Fruit fly (Drosophila melanogaster) whole organism, embryonic: ENCODE measurements around the gene apolpp.

ENCODE experiments used
- Adf1 ChIP-seq: fragments of 200-800 bp; sonication (Bioruptor generic); IDR thresholded peaks from 2 replicates; pipeline ENCODE4 v1.3.6; 2022; ENCODE audit warnings: missing biosample characterization, missing genetic modification characterization
- Asciz ChIP-seq: fragments of 200-800 bp; sonication (Bioruptor generic); optimal IDR thresholded peaks from 2 replicates; lab custom pipeline; 2017; ENCODE audit warnings: missing biosample characterization, mild to moderate bottlenecking, missing genetic modification characterization, missing genetic modification reagents
- Bteb2 ChIP-seq: fragments of 200-800 bp; sonication (Bioruptor generic); optimal IDR thresholded peaks from 2 replicates; lab custom pipeline; 2016; ENCODE audit warnings: missing biosample characterization, missing genetic modification characterization
- CG11085 ChIP-seq: fragments of 200-800 bp; sonication (Bioruptor generic); IDR thresholded peaks from 2 replicates; pipeline ENCODE4 v1.3.6; 2022; ENCODE audit warnings: missing biosample characterization, missing genetic modification characterization
- CG11723 ChIP-seq: fragments of 200-800 bp; sonication (Bioruptor generic); optimal IDR thresholded peaks from 2 replicates; lab custom pipeline; 2017; ENCODE audit warnings: missing biosample characterization, mild to moderate bottlenecking, missing genetic modification characterization
- CG12219 ChIP-seq: fragments of 200-800 bp; sonication (Bioruptor generic); optimal IDR thresholded peaks from 3 replicates; lab custom pipeline; 2018; ENCODE audit warnings: missing biosample characterization, mild to moderate bottlenecking, missing genetic modification characterization
- CG14710 ChIP-seq: fragments of 200-800 bp; sonication (Bioruptor generic); optimal IDR thresholded peaks from 3 replicates; lab custom pipeline; 2019; ENCODE audit warnings: missing biosample characterization, mild to moderate bottlenecking, missing genetic modification characterization, moderate library complexity
- CG15011 ChIP-seq: fragments of 200-800 bp; sonication (Bioruptor generic); optimal IDR thresholded peaks from 3 replicates; lab custom pipeline; 2018; ENCODE audit warnings: missing biosample characterization, mild to moderate bottlenecking, missing genetic modification characterization
- CG15479 ChIP-seq: fragments of 200-800 bp; sonication (Bioruptor generic); optimal IDR thresholded peaks from 3 replicates; lab custom pipeline; 2019; ENCODE audit warnings: missing biosample characterization, mild to moderate bottlenecking, missing genetic modification characterization, moderate library complexity
- CG1602 ChIP-seq: fragments of 200-800 bp; sonication (Bioruptor generic); optimal IDR thresholded peaks from 3 replicates; lab custom pipeline; 2016; ENCODE audit warnings: missing biosample characterization, missing genetic modification characterization
- CG1832 ChIP-seq: fragments of 200-800 bp; sonication (Bioruptor generic); optimal IDR thresholded peaks from 2 replicates; lab custom pipeline; 2017; ENCODE audit warnings: missing biosample characterization, mild to moderate bottlenecking, missing genetic modification characterization, inconsistent platforms
- CG2202 ChIP-seq: fragments of 200-800 bp; sonication (Bioruptor generic); optimal IDR thresholded peaks from 2 replicates; lab custom pipeline; 2018; ENCODE audit warnings: missing biosample characterization, mild to moderate bottlenecking, missing genetic modification characterization
- CG30431 ChIP-seq: fragments of 200-800 bp; sonication (Bioruptor generic); optimal IDR thresholded peaks from 2 replicates; lab custom pipeline; 2017; ENCODE audit warnings: missing biosample characterization, missing genetic modification characterization
- CG42726 ChIP-seq: fragments of 200-800 bp; sonication (Bioruptor generic); IDR thresholded peaks from 2 replicates; pipeline ENCODE4 v1.3.6; 2022; ENCODE audit warnings: missing biosample characterization, missing genetic modification characterization; ENCODE audit not compliant: partially characterized antibody
- CG7357 ChIP-seq: fragments of 200-800 bp; sonication (Bioruptor generic); IDR thresholded peaks from 3 replicates; pipeline ENCODE4 v1.3.6; 2022; ENCODE audit warnings: missing biosample characterization, missing genetic modification characterization
- CG7839 ChIP-seq: fragments of 200-800 bp; sonication (Bioruptor generic); optimal IDR thresholded peaks from 3 replicates; lab custom pipeline; 2018; ENCODE audit warnings: missing biosample characterization, mild to moderate bottlenecking, missing genetic modification characterization, moderate library complexity
- CG7928 ChIP-seq: fragments of 200-800 bp; sonication (Bioruptor generic); optimal IDR thresholded peaks from 2 replicates; lab custom pipeline; 2017; ENCODE audit warnings: missing biosample characterization, mild to moderate bottlenecking, missing genetic modification characterization
- CG7987 ChIP-seq: fragments of 200-800 bp; sonication (Bioruptor generic); optimal IDR thresholded peaks from 2 replicates; lab custom pipeline; 2018; ENCODE audit warnings: missing biosample characterization, mild to moderate bottlenecking, missing genetic modification characterization, moderate library complexity
- CG8388 ChIP-seq: fragments of 200-800 bp; sonication (Bioruptor generic); optimal IDR thresholded peaks from 2 replicates; lab custom pipeline; 2019; ENCODE audit warnings: missing biosample characterization, mild to moderate bottlenecking, missing genetic modification characterization, moderate library complexity
- CG8924 ChIP-seq: fragments of 200-800 bp; optimal IDR thresholded peaks from 3 replicates; lab custom pipeline; 2019; ENCODE audit warnings: missing biosample characterization, mild to moderate bottlenecking, missing genetic modification characterization, moderate library complexity
- CTCF ChIP-seq: fragments of 200-800 bp; sonication (Bioruptor generic); optimal IDR thresholded peaks from 2 replicates; lab custom pipeline; 2017; ENCODE audit warnings: missing biosample characterization, mild to moderate bottlenecking, missing genetic modification characterization, moderate library complexity
- Doc2 ChIP-seq: fragments of 200-800 bp; sonication (Bioruptor generic); IDR thresholded peaks from 2 replicates; pipeline ENCODE4 v1.3.6; 2022; ENCODE audit warnings: missing biosample characterization, missing genetic modification characterization
- Ets97D ChIP-seq: fragments of 200-800 bp; sonication (Bioruptor generic); optimal IDR thresholded peaks from 3 replicates; lab custom pipeline; 2016; ENCODE audit warnings: missing biosample characterization, missing genetic modification characterization
- Fer2 ChIP-seq: fragments of 200-800 bp; sonication (Bioruptor generic); optimal IDR thresholded peaks from 2 replicates; lab custom pipeline; 2018; ENCODE audit warnings: missing biosample characterization, mild to moderate bottlenecking, missing genetic modification characterization, moderate library complexity
- Fer3 ChIP-seq: fragments of 200-800 bp; sonication (Bioruptor generic); optimal IDR thresholded peaks from 2 replicates; lab custom pipeline; 2018; ENCODE audit warnings: missing biosample characterization, mild to moderate bottlenecking, missing genetic modification characterization, moderate library complexity
- HHEX ChIP-seq: fragments of 200-800 bp; sonication (Bioruptor generic); optimal IDR thresholded peaks from 3 replicates; lab custom pipeline; 2017; ENCODE audit warnings: missing biosample characterization, mild to moderate bottlenecking, missing genetic modification characterization, missing genetic modification reagents
- HLH54F ChIP-seq: fragments of 200-800 bp; sonication (Bioruptor generic); optimal IDR thresholded peaks from 3 replicates; lab custom pipeline; 2016; ENCODE audit warnings: missing biosample characterization, missing genetic modification characterization
- Hey ChIP-seq: fragments of 200-800 bp; sonication (Bioruptor generic); optimal IDR thresholded peaks from 3 replicates; lab custom pipeline; 2018; ENCODE audit warnings: missing biosample characterization, mild to moderate bottlenecking, missing genetic modification characterization
- Hr78 ChIP-seq, 2 experiments: fragments of 200-800 bp in 1 of 2; fragments of >200 bp in 1 of 2; sonication (Bioruptor generic) in 1 of 2; optimal IDR thresholded peaks; 2 replicates each; lab custom pipeline; 2017 to 2019; ENCODE audit warnings: missing biosample characterization in 2 of 2, missing genetic modification characterization in 2 of 2, mild to moderate bottlenecking in 1 of 2, moderate library complexity in 1 of 2
- MBD-R2 ChIP-seq: fragments of 200-800 bp; sonication (Bioruptor generic); IDR thresholded peaks from 2 replicates; pipeline ENCODE4 v1.3.6; 2022; ENCODE audit warnings: missing biosample characterization, missing genetic modification characterization
- Meics ChIP-seq: fragments of 200-800 bp; sonication (Bioruptor generic); optimal IDR thresholded peaks from 2 replicates; lab custom pipeline; 2017; ENCODE audit warnings: missing biosample characterization, mild to moderate bottlenecking, missing genetic modification characterization
- Pdp1 ChIP-seq, 2 experiments: fragments of 200-800 bp; sonication (Bioruptor generic); optimal IDR thresholded peaks; 3 replicates each; lab custom pipeline; 2016; ENCODE audit warnings: missing biosample characterization in 2 of 2, missing genetic modification characterization in 2 of 2, mild to moderate bottlenecking in 1 of 2, moderate library complexity in 1 of 2
- al ChIP-seq: fragments of 200-800 bp; sonication (Bioruptor generic); IDR thresholded peaks from 2 replicates; pipeline ENCODE4 v1.3.6; 2022; ENCODE audit warnings: missing biosample characterization, missing genetic modification characterization
- ase ChIP-seq: fragments of 200-800 bp; sonication (Bioruptor generic); IDR thresholded peaks from 3 replicates; pipeline ENCODE4 v1.3.6; 2022; ENCODE audit warnings: missing biosample characterization, missing genetic modification characterization
- ash1 ChIP-seq: fragments of 200-800 bp; sonication (Bioruptor generic); optimal IDR thresholded peaks from 2 replicates; lab custom pipeline; 2018; ENCODE audit warnings: missing biosample characterization, mild to moderate bottlenecking, missing genetic modification characterization
- cato ChIP-seq: fragments of 200-800 bp; sonication (Bioruptor generic); optimal IDR thresholded peaks from 2 replicates; lab custom pipeline; 2016; ENCODE audit warnings: missing biosample characterization, missing genetic modification characterization, borderline replicate concordance
- ems ChIP-seq: fragments of 200-800 bp; sonication (Bioruptor generic); optimal IDR thresholded peaks from 3 replicates; lab custom pipeline; 2016; ENCODE audit warnings: missing biosample characterization, missing genetic modification characterization
- gce ChIP-seq: fragments of 200-800 bp; sonication (Bioruptor generic); IDR thresholded peaks from 3 replicates; pipeline ENCODE4 v1.3.6; 2022; ENCODE audit warnings: missing biosample characterization, missing genetic modification characterization
- gro ChIP-seq: fragments of 200-800 bp; sonication (Bioruptor generic); optimal IDR thresholded peaks from 2 replicates; lab custom pipeline; 2016; ENCODE audit warnings: missing biosample characterization, missing genetic modification characterization
- ind ChIP-seq: fragments of 200-800 bp; sonication (Bioruptor generic); optimal IDR thresholded peaks from 3 replicates; lab custom pipeline; 2016; ENCODE audit warnings: missing biosample characterization, missing genetic modification characterization
- jing ChIP-seq: fragments of 200-800 bp; sonication (Bioruptor generic); optimal IDR thresholded peaks from 2 replicates; lab custom pipeline; 2018; ENCODE audit warnings: missing biosample characterization, mild to moderate bottlenecking, missing genetic modification characterization
- maf-S ChIP-seq: fragments of 200-800 bp; sonication (Bioruptor generic); optimal IDR thresholded peaks from 2 replicates; lab custom pipeline; 2016; ENCODE audit warnings: missing biosample characterization, missing genetic modification characterization
- phol ChIP-seq: fragments of 200-800 bp; sonication (Bioruptor generic); optimal IDR thresholded peaks from 3 replicates; lab custom pipeline; 2018; ENCODE audit warnings: missing biosample characterization, mild to moderate bottlenecking, missing genetic modification characterization, moderate library complexity
- run ChIP-seq: fragments of 200-800 bp; sonication (Bioruptor generic); optimal IDR thresholded peaks from 3 replicates; lab custom pipeline; 2018; ENCODE audit warnings: missing biosample characterization, mild to moderate bottlenecking, missing genetic modification characterization
- salm ChIP-seq: fragments of 200-800 bp; sonication (Bioruptor generic); optimal IDR thresholded peaks from 2 replicates; lab custom pipeline; 2018; ENCODE audit warnings: missing biosample characterization, mild to moderate bottlenecking, missing genetic modification characterization
- stwl ChIP-seq: fragments of 200-800 bp; sonication (Bioruptor generic); optimal IDR thresholded peaks from 3 replicates; lab custom pipeline; 2018; ENCODE audit warnings: missing biosample characterization, mild to moderate bottlenecking, missing genetic modification characterization, moderate library complexity
- usp ChIP-seq: fragments of >200 bp; optimal IDR thresholded peaks from 2 replicates; lab custom pipeline; 2017; ENCODE audit warnings: missing biosample characterization, missing genetic modification characterization
- wor ChIP-seq: fragments of 200-800 bp; sonication (Bioruptor generic); IDR thresholded peaks from 2 replicates; pipeline ENCODE4 v1.3.6; 2022; ENCODE audit warnings: missing biosample characterization, missing genetic modification characterization
- yki ChIP-seq: fragments of >200 bp; optimal IDR thresholded peaks from 3 replicates; lab custom pipeline; 2018

The apolpp gene

dm6 chr4:1112867-1113769 lies 52.3 kb downstream of the apolpp start (continued):
- TF ChIP-seq CG15011, result peak; percentile 69
- TF ChIP-seq CG30431, result no peak
- no peak; the same call in 1 of the 2 replicates for TF ChIP-seq al
- peak; percentile 94 for TF ChIP-seq Asciz (GFP tag; lab: Kevin White, UChicago)
- TF ChIP-seq Ets97D (GFP tag; lab: Kevin White, UChicago), result peak; percentile 98
- TF ChIP-seq Doc2 (GFP tag; lab: Robert Waterston, UW), result no peak
- peak; percentile 88 for TF ChIP-seq cato
- TF ChIP-seq CG11085 (GFP tag; lab: Robert Waterston, UW), result peak; percentile 79; the same call in 1 of the 2 replicates
- peak; percentile 91 for TF ChIP-seq CG14710 (tag; lab: Kevin White, UChicago)
- peak; percentile 94 for TF ChIP-seq HLH54F (GFP tag; lab: Kevin White, UChicago)
- TF ChIP-seq ind (GFP tag; lab: Kevin White, UChicago), result peak; percentile 88
- peak; percentile 87 for TF ChIP-seq HHEX (GFP tag; lab: Kevin White, UChicago)
- peak; percentile 78 for TF ChIP-seq CTCF (GFP tag; lab: Kevin White, UChicago)
- TF ChIP-seq CG15479 (GFP tag; lab: Kevin White, UChicago), result no peak
- TF ChIP-seq wor, result no peak
- TF ChIP-seq CG7357 (GFP tag; lab: Robert Waterston, UW), result peak; percentile 75
- TF ChIP-seq usp (GFP tag; lab: Kevin White, UChicago), result no peak
- peak; percentile 82 for TF ChIP-seq jing (GFP tag; lab: Kevin White, UChicago)
- TF ChIP-seq CG12219 (GFP tag; lab: Kevin White, UChicago), result peak; percentile 89
- TF ChIP-seq MBD-R2, result no peak; the same call in 1 of the 2 replicates
- TF ChIP-seq Fer3, result peak; percentile 89
- TF ChIP-seq Bteb2 (GFP tag; lab: Kevin White, UChicago), result peak; percentile 93
- peak; percentile 95 for TF ChIP-seq CG8924 (tag; lab: Kevin White, UChicago)
- TF ChIP-seq Pdp1 (GFP tag; optimal IDR thresholded peaks at IDR 0.05; lab: Kevin White, UChicago), result peak; percentile 92 to 94
- peak; percentile 91 for TF ChIP-seq maf-S (GFP tag; lab: Kevin White, UChicago)
- no peak for TF ChIP-seq Hey
- TF ChIP-seq salm (tag; lab: Kevin White, UChicago), result peak; percentile 82
- TF ChIP-seq CG7987 (GFP tag; lab: Kevin White, UChicago), result peak; percentile 91
- peak; percentile 4 for TF ChIP-seq stwl (tag; lab: Kevin White, UChicago)
- TF ChIP-seq CG1832 (GFP tag; lab: Kevin White, UChicago), result no peak
- peak; percentile 60 for TF ChIP-seq Fer2
- no peak for TF ChIP-seq Hr78 (GFP tag; optimal IDR thresholded peaks at IDR 0.05; lab: Kevin White, UChicago)
- TF ChIP-seq CG7839 (tag; lab: Kevin White, UChicago), result peak; percentile 91
- no peak for TF ChIP-seq ash1 (GFP tag; lab: Kevin White, UChicago)
- no peak for TF ChIP-seq yki (lab: Kevin White, UChicago)
- TF ChIP-seq gro (GFP tag; lab: Kevin White, UChicago), result peak; percentile 83
- peak; percentile 95 for TF ChIP-seq CG8388 (GFP tag; lab: Kevin White, UChicago)
- TF ChIP-seq Adf1 (GFP tag; lab: Robert Waterston, UW), result peak; percentile 66; the same call in 1 of the 2 replicates
- TF ChIP-seq CG1602 (GFP tag; lab: Kevin White, UChicago), result peak; percentile 95
- peak; percentile 87 for TF ChIP-seq CG2202
- TF ChIP-seq CG11723, result peak; percentile 87
- TF ChIP-seq run (tag; lab: Kevin White, UChicago), result no peak
- peak; percentile 89 for TF ChIP-seq Meics (GFP tag; lab: Kevin White, UChicago)
- no peak for TF ChIP-seq ems (GFP tag; lab: Kevin White, UChicago)
- TF ChIP-seq phol (tag; lab: Kevin White, UChicago), result peak; percentile 93
- no peak for TF ChIP-seq gce (GFP tag; lab: Robert Waterston, UW)
- peak; percentile 30 for TF ChIP-seq CG7928 (GFP tag; lab: Kevin White, UChicago)
- TF ChIP-seq ase (GFP tag; lab: Robert Waterston, UW), result no peak; the same call in 2 of the 3 replicates
- no peak for TF ChIP-seq CG42726 (GFP tag; lab: Robert Waterston, UW)
